Fruit fly (Drosophila melanogaster): ENCODE measurements around the gene pps.
A peak's percentile ranks its signal among the peaks of the same experiment; 100 is the strongest.

DNA sequence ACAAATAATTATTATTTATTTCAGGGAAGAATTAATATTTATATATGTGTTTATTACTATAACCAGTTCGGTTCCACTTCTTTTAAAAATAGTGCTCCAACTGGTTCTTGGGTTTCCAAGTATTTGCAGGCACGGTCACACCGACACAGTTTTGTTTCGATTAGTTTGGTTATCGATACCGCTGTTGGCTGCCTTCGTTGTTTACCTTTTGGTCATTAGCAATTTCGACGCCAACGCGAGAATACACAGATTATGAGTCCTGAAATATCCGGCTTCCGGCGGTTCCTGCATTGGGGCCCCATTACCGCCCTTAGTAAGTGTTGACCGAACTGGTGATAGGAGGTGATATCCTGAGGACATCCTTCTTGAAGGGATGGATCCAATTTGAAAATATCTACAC lies 5.5 kb upstream of the pps start, which contains the start of gene CG5196:
- TF ChIP-seq CTCF (optimal IDR thresholded peaks at IDR 0.05) (peak in 1 of 2 experiments; percentile 1), CG8478 (optimal IDR thresholded peaks at IDR 0.05) (no peak)

Measured in S2 (cell line).